Fruit fly (Drosophila melanogaster) whole organism: ENCODE measurements around the gene LanB1.

Experiments
- CG8478 ChIP-seq: fragments of >200 bp; optimal IDR thresholded peaks from 2 replicates; lab custom pipeline; 2018; ENCODE audit warnings: inconsistent platforms
- Dll ChIP-seq: fragments of >200 bp; optimal IDR thresholded peaks from 2 replicates; lab custom pipeline; 2017
- EcR ChIP-seq, 2 experiments: fragments of >200 bp; optimal IDR thresholded peaks; 2 replicates each; lab custom pipeline; 2017; ENCODE audit warnings: missing biosample characterization in 2 of 2, missing genetic modification characterization in 2 of 2, missing genetic modification reagents in 2 of 2
- pan ChIP-seq: fragments of >200 bp; optimal IDR thresholded peaks from 2 replicates; lab custom pipeline; 2017
- psq ChIP-seq: fragments of >200 bp; optimal IDR thresholded peaks from 2 replicates; lab custom pipeline; 2017
- usp ChIP-seq: fragments of >200 bp; optimal IDR thresholded peaks from 2 replicates; lab custom pipeline; 2017; ENCODE audit warnings: missing biosample characterization, missing genetic modification characterization, mixed read lengths

DNA sequence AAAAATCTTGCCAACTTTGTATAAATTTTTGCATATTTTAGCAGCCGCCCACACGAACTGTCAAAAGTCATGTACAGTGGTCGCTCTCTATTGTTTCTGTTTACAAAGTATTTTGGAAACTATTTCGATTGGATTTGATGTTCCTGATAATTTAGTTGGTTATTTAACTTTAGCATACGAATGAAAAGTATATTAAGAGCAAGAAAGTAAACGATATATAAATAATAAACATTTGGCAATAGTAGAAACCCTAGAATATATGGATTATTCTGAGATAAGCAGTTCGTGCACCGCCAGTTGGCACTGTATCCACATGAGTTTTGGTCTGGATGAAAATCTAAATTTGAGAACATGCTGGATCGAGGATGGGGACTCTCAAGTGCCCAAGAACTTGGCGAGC is 22.0 kb downstream of the LanB1 start:
- TF ChIP-seq psq (lab: Kevin White, UChicago) (no peak), usp (GFP tag; lab: Kevin White, UChicago) (no peak), pan (lab: Kevin White, UChicago) (no peak), Dll (lab: Kevin White, UChicago) (no peak), CG8478 (lab: Kevin White, UChicago) (no peak), EcR (GFP tag; optimal IDR thresholded peaks at IDR 0.05; lab: Kevin White, UChicago) (no peak)
